Fruit fly (Drosophila melanogaster) whole organism, embryonic: ENCODE measurements around the gene Fkbp59.
A peak's percentile ranks its signal among the peaks of the same experiment; 100 is the strongest.

Experiments used
- CG10979 ChIP-seq: fragments of 200-800 bp; sonication (Bioruptor generic); optimal IDR thresholded peaks from 2 replicates; lab custom pipeline; 2018; ENCODE audit warnings: missing biosample characterization, mild to moderate bottlenecking, missing genetic modification characterization, moderate library complexity
- CG11085 ChIP-seq: fragments of 200-800 bp; sonication (Bioruptor generic); IDR thresholded peaks from 2 replicates; pipeline ENCODE4 v1.3.6; 2022; ENCODE audit warnings: missing biosample characterization, missing genetic modification characterization
- CG12659 ChIP-seq: fragments of 200-800 bp; sonication (Bioruptor generic); optimal IDR thresholded peaks from 3 replicates; lab custom pipeline; 2017; ENCODE audit warnings: mild to moderate bottlenecking, missing biosample characterization, missing genetic modification reagents, missing genetic modification characterization
- CG12769 ChIP-seq: fragments of 200-800 bp; sonication (Bioruptor generic); optimal IDR thresholded peaks from 2 replicates; lab custom pipeline; 2019; ENCODE audit warnings: missing biosample characterization, mild to moderate bottlenecking, missing genetic modification characterization, moderate library complexity
- CG13287 ChIP-seq: fragments of 200-800 bp; sonication (Bioruptor generic); IDR thresholded peaks from 2 replicates; pipeline ENCODE4 v1.3.6; 2022; ENCODE audit warnings: missing biosample characterization, missing genetic modification characterization; ENCODE audit not compliant: partially characterized antibody
- CG14050 ChIP-seq: fragments of 200-800 bp; sonication (Bioruptor generic); IDR thresholded peaks from 3 replicates; pipeline ENCODE4 v1.3.6; 2022; ENCODE audit warnings: missing biosample characterization, missing genetic modification characterization
- CG14860 ChIP-seq: fragments of 200-800 bp; sonication (Bioruptor generic); IDR thresholded peaks from 3 replicates; pipeline ENCODE4 v1.3.6; 2022; ENCODE audit warnings: missing biosample characterization, missing genetic modification characterization; ENCODE audit not compliant: partially characterized antibody
- CG1529 ChIP-seq: fragments of 200-800 bp; sonication (Bioruptor generic); optimal IDR thresholded peaks from 3 replicates; lab custom pipeline; 2018; ENCODE audit warnings: missing biosample characterization, missing genetic modification characterization
- CG15696 ChIP-seq: fragments of 200-800 bp; sonication (Bioruptor generic); optimal IDR thresholded peaks from 2 replicates; lab custom pipeline; 2019; ENCODE audit warnings: missing biosample characterization, mild to moderate bottlenecking, missing genetic modification characterization, moderate library complexity
- CG16813 ChIP-seq: fragments of 200-800 bp; sonication (Bioruptor generic); IDR thresholded peaks from 3 replicates; pipeline ENCODE4 v1.3.6; 2022; ENCODE audit warnings: missing biosample characterization, missing genetic modification characterization; ENCODE audit not compliant: partially characterized antibody
- CG31441 ChIP-seq: fragments of 200-800 bp; sonication (Bioruptor generic); IDR thresholded peaks from 2 replicates; pipeline ENCODE4 v1.3.6; 2022; ENCODE audit warnings: missing biosample characterization, missing genetic modification characterization
- CG32532 ChIP-seq: fragments of 200-800 bp; sonication (Bioruptor generic); IDR thresholded peaks from 2 replicates; pipeline ENCODE4 v1.3.6; 2022; ENCODE audit warnings: missing biosample characterization, missing genetic modification characterization
- CG34224 ChIP-seq: fragments of 200-800 bp; sonication (Bioruptor generic); IDR thresholded peaks from 3 replicates; pipeline ENCODE4 v1.3.6; 2022; ENCODE audit warnings: missing biosample characterization, missing genetic modification characterization; ENCODE audit not compliant: partially characterized antibody
- CG4617 ChIP-seq: fragments of 200-800 bp; sonication (Bioruptor generic); optimal IDR thresholded peaks from 3 replicates; lab custom pipeline; 2016; ENCODE audit warnings: missing biosample characterization, missing genetic modification characterization, borderline replicate concordance
- CG5953 ChIP-seq: fragments of 200-800 bp; sonication (Bioruptor generic); IDR thresholded peaks from 2 replicates; pipeline ENCODE4 v1.3.6; 2022; ENCODE audit warnings: missing biosample characterization, missing genetic modification characterization
- CG6854 ChIP-seq: fragments of 200-800 bp; sonication (Bioruptor generic); optimal IDR thresholded peaks from 3 replicates; lab custom pipeline; 2017; ENCODE audit warnings: missing biosample characterization, mild to moderate bottlenecking, missing genetic modification characterization
- CG8765 ChIP-seq: fragments of 200-800 bp; sonication (Bioruptor generic); IDR thresholded peaks from 2 replicates; pipeline ENCODE4 v1.3.6; 2022; ENCODE audit warnings: missing biosample characterization, missing genetic modification characterization
- CHES-1-like ChIP-seq: fragments of 200-800 bp; sonication (Bioruptor generic); optimal IDR thresholded peaks from 2 replicates; lab custom pipeline; 2016; ENCODE audit warnings: missing biosample characterization, missing genetic modification characterization
- D19B ChIP-seq: fragments of 200-800 bp; sonication (Bioruptor generic); optimal IDR thresholded peaks from 2 replicates; lab custom pipeline; 2017; ENCODE audit warnings: missing biosample characterization, mild to moderate bottlenecking, missing genetic modification characterization
- Doc2 ChIP-seq: fragments of 200-800 bp; sonication (Bioruptor generic); IDR thresholded peaks from 2 replicates; pipeline ENCODE4 v1.3.6; 2022; ENCODE audit warnings: missing biosample characterization, missing genetic modification characterization
- H2.0 ChIP-seq: fragments of 200-800 bp; sonication (Bioruptor generic); IDR thresholded peaks from 2 replicates; pipeline ENCODE4 v1.3.6; 2022; ENCODE audit warnings: missing biosample characterization, missing genetic modification characterization
- HmgZ ChIP-seq: fragments of 200-800 bp; sonication (Bioruptor generic); optimal IDR thresholded peaks from 2 replicates; lab custom pipeline; 2018; ENCODE audit warnings: missing biosample characterization, mild to moderate bottlenecking, missing genetic modification characterization
- Hr3 ChIP-seq: fragments of 200-800 bp; sonication (Bioruptor generic); optimal IDR thresholded peaks from 3 replicates; lab custom pipeline; 2016; ENCODE audit warnings: missing biosample characterization, missing genetic modification characterization
- Hr39 ChIP-seq: fragments of >200 bp; optimal IDR thresholded peaks from 2 replicates; lab custom pipeline; 2017
- Mrtf ChIP-seq: fragments of 200-800 bp; sonication (Bioruptor generic); IDR thresholded peaks from 3 replicates; pipeline ENCODE4 v1.3.6; 2022; ENCODE audit warnings: missing biosample characterization, missing genetic modification characterization
- NC2β ChIP-seq: fragments of 200-800 bp; sonication (Bioruptor generic); optimal IDR thresholded peaks from 2 replicates; lab custom pipeline; 2016; ENCODE audit warnings: missing biosample characterization, missing genetic modification characterization
- Oli ChIP-seq: fragments of 200-800 bp; sonication (Bioruptor generic); optimal IDR thresholded peaks from 2 replicates; lab custom pipeline; 2018; ENCODE audit warnings: missing biosample characterization, mild to moderate bottlenecking, missing genetic modification characterization, moderate library complexity
- Pdp1 ChIP-seq, 2 experiments: fragments of 200-800 bp; sonication (Bioruptor generic); optimal IDR thresholded peaks; 3 replicates each; lab custom pipeline; 2016; ENCODE audit warnings: missing biosample characterization in 2 of 2, missing genetic modification characterization in 2 of 2, mild to moderate bottlenecking in 1 of 2, moderate library complexity in 1 of 2
- Sin3A ChIP-seq: fragments of >200 bp; optimal IDR thresholded peaks from 2 replicates; lab custom pipeline; 2018
- amos ChIP-seq: fragments of 200-800 bp; sonication (Bioruptor generic); IDR thresholded peaks from 2 replicates; pipeline ENCODE4 v1.3.6; 2022; ENCODE audit warnings: missing biosample characterization, missing genetic modification characterization; ENCODE audit not compliant: partially characterized antibody
- bowl ChIP-seq: fragments of 200-800 bp; sonication (Bioruptor generic); IDR thresholded peaks from 2 replicates; pipeline ENCODE4 v1.3.6; 2022; ENCODE audit warnings: missing biosample characterization, missing genetic modification characterization
- btn ChIP-seq: fragments of 200-800 bp; sonication (Bioruptor generic); optimal IDR thresholded peaks from 2 replicates; lab custom pipeline; 2016; ENCODE audit warnings: missing biosample characterization, missing genetic modification characterization
- chm ChIP-seq: fragments of 200-800 bp; sonication (Bioruptor generic); IDR thresholded peaks from 2 replicates; pipeline ENCODE4 v1.3.6; 2022; ENCODE audit warnings: missing biosample characterization, missing genetic modification characterization
- crc ChIP-seq: fragments of 200-800 bp; sonication (Bioruptor generic); optimal IDR thresholded peaks from 2 replicates; lab custom pipeline; 2016; ENCODE audit warnings: missing biosample characterization, missing genetic modification characterization
- crol ChIP-seq: fragments of 200-800 bp; sonication (Bioruptor generic); IDR thresholded peaks from 2 replicates; pipeline ENCODE4 v1.3.6; 2022; ENCODE audit warnings: missing biosample characterization, missing genetic modification characterization
- crp ChIP-seq, 2 experiments: fragments of 200-800 bp; sonication (Bioruptor generic); optimal IDR thresholded peaks; 2 replicates in 1 of 2; 3 replicates in 1 of 2; lab custom pipeline; 2017; ENCODE audit warnings: missing biosample characterization in 2 of 2, missing genetic modification characterization in 2 of 2, mild to moderate bottlenecking in 1 of 2, moderate library complexity in 1 of 2
- dpn ChIP-seq, 2 experiments: fragments of 200-800 bp; sonication (Bioruptor generic); optimal IDR thresholded peaks; 3 replicates each; lab custom pipeline; 2016; ENCODE audit warnings: missing biosample characterization in 2 of 2, missing genetic modification characterization in 2 of 2
- eve ChIP-seq, 2 experiments: fragments of >200 bp; optimal IDR thresholded peaks; 2 replicates each; lab custom pipeline; 2017; ENCODE audit warnings: missing biosample characterization in 2 of 2, missing genetic modification characterization in 2 of 2
- lola ChIP-seq, 3 experiments: fragments of >200 bp in 2 of 3; fragments of 200-800 bp in 1 of 3; sonication (Bioruptor generic) in 1 of 3; optimal IDR thresholded peaks; 2 replicates each; lab custom pipeline; 2017 to 2019; ENCODE audit warnings: missing biosample characterization in 3 of 3, missing genetic modification characterization in 3 of 3, mild to moderate bottlenecking in 1 of 3, moderate library complexity in 1 of 3
- nau ChIP-seq: fragments of 200-800 bp; sonication (Bioruptor generic); optimal IDR thresholded peaks from 3 replicates; lab custom pipeline; 2017; ENCODE audit warnings: missing biosample characterization, mild to moderate bottlenecking, missing genetic modification characterization, missing genetic modification reagents
- nerfin-2 ChIP-seq: fragments of 200-800 bp; sonication (Bioruptor generic); IDR thresholded peaks from 2 replicates; pipeline ENCODE4 v1.3.6; 2022; ENCODE audit warnings: missing biosample characterization, missing genetic modification characterization; ENCODE audit not compliant: partially characterized antibody
- oc ChIP-seq: fragments of 200-800 bp; sonication (Bioruptor generic); optimal IDR thresholded peaks from 2 replicates; lab custom pipeline; 2018; ENCODE audit warnings: missing biosample characterization, mild to moderate bottlenecking, missing genetic modification characterization, moderate library complexity
- ranshi ChIP-seq: fragments of 200-800 bp; sonication (Bioruptor generic); IDR thresholded peaks from 2 replicates; pipeline ENCODE4 v1.3.6; 2022; ENCODE audit warnings: missing biosample characterization, missing genetic modification characterization
- ro ChIP-seq: fragments of 200-800 bp; sonication (Bioruptor generic); IDR thresholded peaks from 2 replicates; pipeline ENCODE4 v1.3.6; 2022; ENCODE audit warnings: missing biosample characterization, missing genetic modification characterization
- row ChIP-seq: fragments of 200-800 bp; sonication (Bioruptor generic); IDR thresholded peaks from 3 replicates; pipeline ENCODE4 v1.3.6; 2022; ENCODE audit warnings: missing biosample characterization, missing genetic modification characterization
- run ChIP-seq: fragments of 200-800 bp; sonication (Bioruptor generic); optimal IDR thresholded peaks from 3 replicates; lab custom pipeline; 2018; ENCODE audit warnings: missing biosample characterization, mild to moderate bottlenecking, missing genetic modification characterization
- sd ChIP-seq: fragments of 200-800 bp; sonication (Bioruptor generic); optimal IDR thresholded peaks from 3 replicates; lab custom pipeline; 2018; ENCODE audit warnings: missing biosample characterization, mild to moderate bottlenecking, missing genetic modification characterization, moderate library complexity
- usp ChIP-seq: fragments of >200 bp; optimal IDR thresholded peaks from 2 replicates; lab custom pipeline; 2017; ENCODE audit warnings: missing biosample characterization, missing genetic modification characterization
- yki ChIP-seq: fragments of >200 bp; optimal IDR thresholded peaks from 3 replicates; lab custom pipeline; 2018
- zfh2 ChIP-seq: fragments of 200-800 bp; sonication (Bioruptor generic); optimal IDR thresholded peaks from 2 replicates; lab custom pipeline; 2016; ENCODE audit warnings: missing biosample characterization, missing genetic modification characterization

Gene Fkbp59

dm6 chr2L:9907320-9908256 lies 19.8 kb downstream of the Fkbp59 start (continued):
- no peak for TF ChIP-seq eve (GFP tag; optimal IDR thresholded peaks at IDR 0.05; lab: Kevin White, UChicago)
- TF ChIP-seq CHES-1-like: no peak
- TF ChIP-seq crp (GFP tag; optimal IDR thresholded peaks at IDR 0.05; lab: Kevin White, UChicago): no peak
- TF ChIP-seq CG4617: no peak
- TF ChIP-seq CG10979 (tag; lab: Kevin White, UChicago): peak; percentile 66
- no peak for TF ChIP-seq ro (GFP tag; lab: Robert Waterston, UW)
- 0 out of 2 replicates have a peak, but pooled peaks have one; percentile 45 for TF ChIP-seq chm (GFP tag; lab: Robert Waterston, UW)
- no peak for TF ChIP-seq crc (GFP tag; lab: Kevin White, UChicago)
- no peak for TF ChIP-seq H2.0 (GFP tag; lab: Robert Waterston, UW)
- peak in 1 of 2 experiments; percentile 10 for TF ChIP-seq Pdp1 (GFP tag; optimal IDR thresholded peaks at IDR 0.05; lab: Kevin White, UChicago)
- TF ChIP-seq D19B (GFP tag; lab: Kevin White, UChicago): peak; percentile 73
- TF ChIP-seq CG12769 (tag; lab: Kevin White, UChicago): no peak
- peak; percentile 26; the same call in 1 of the 3 replicates for TF ChIP-seq row (GFP tag; lab: Robert Waterston, UW)
- no peak for TF ChIP-seq Oli (tag; lab: Kevin White, UChicago)
- no peak for TF ChIP-seq CG14050 (GFP tag; lab: Robert Waterston, UW)
- TF ChIP-seq amos: no peak
- no peak for TF ChIP-seq Doc2 (GFP tag; lab: Robert Waterston, UW)
- TF ChIP-seq CG15696 (tag; lab: Kevin White, UChicago): no peak
- no peak for TF ChIP-seq CG14860 (GFP tag; lab: Robert Waterston, UW)
- no peak for TF ChIP-seq nerfin-2 (GFP tag; lab: Robert Waterston, UW)
- no peak for TF ChIP-seq yki (lab: Kevin White, UChicago)
- TF ChIP-seq sd (tag; lab: Kevin White, UChicago): peak; percentile 40
- no peak for TF ChIP-seq bowl (GFP tag; lab: Robert Waterston, UW)
- TF ChIP-seq ranshi: no peak
- no peak for TF ChIP-seq CG31441 (GFP tag; lab: Robert Waterston, UW)
- TF ChIP-seq CG32532 (GFP tag; lab: Robert Waterston, UW): no peak
- TF ChIP-seq btn (GFP tag; lab: Kevin White, UChicago): no peak
- no peak for TF ChIP-seq crol (GFP tag; lab: Robert Waterston, UW)
- TF ChIP-seq CG12659 (GFP tag; lab: Kevin White, UChicago): no peak
- TF ChIP-seq HmgZ (tag; lab: Kevin White, UChicago): no peak
- TF ChIP-seq CG1529: no peak
- TF ChIP-seq CG34224 (GFP tag; lab: Robert Waterston, UW): no peak
- no peak for TF ChIP-seq dpn (GFP tag; optimal IDR thresholded peaks at IDR 0.05; lab: Kevin White, UChicago)
- no peak for TF ChIP-seq CG11085 (GFP tag; lab: Robert Waterston, UW)
- TF ChIP-seq NC2β (GFP tag; lab: Kevin White, UChicago): no peak
- no peak for TF ChIP-seq CG6854
- TF ChIP-seq lola (GFP tag; optimal IDR thresholded peaks at IDR 0.05; lab: Kevin White, UChicago): no peak
- no peak for TF ChIP-seq CG5953 (GFP tag; lab: Robert Waterston, UW)
- TF ChIP-seq run (tag; lab: Kevin White, UChicago): no peak
- TF ChIP-seq Hr3 (GFP tag; lab: Kevin White, UChicago): no peak
- TF ChIP-seq CG16813 (GFP tag; lab: Robert Waterston, UW): no peak
- TF ChIP-seq zfh2: no peak
- TF ChIP-seq nau (GFP tag; lab: Kevin White, UChicago): peak; percentile 30
- TF ChIP-seq CG13287 (GFP tag; lab: Robert Waterston, UW): no peak
- TF ChIP-seq Mrtf (GFP tag; lab: Robert Waterston, UW): no peak
- no peak for TF ChIP-seq Hr39 (lab: Kevin White, UChicago)
- no peak for TF ChIP-seq Sin3A
- no peak for TF ChIP-seq usp
- TF ChIP-seq CG8765 (GFP tag; lab: Robert Waterston, UW): no peak
- TF ChIP-seq oc (tag; lab: Kevin White, UChicago): peak; percentile 37
